Fruit fly (Drosophila melanogaster): ENCODE measurements around the gene CG42556.

DNA sequence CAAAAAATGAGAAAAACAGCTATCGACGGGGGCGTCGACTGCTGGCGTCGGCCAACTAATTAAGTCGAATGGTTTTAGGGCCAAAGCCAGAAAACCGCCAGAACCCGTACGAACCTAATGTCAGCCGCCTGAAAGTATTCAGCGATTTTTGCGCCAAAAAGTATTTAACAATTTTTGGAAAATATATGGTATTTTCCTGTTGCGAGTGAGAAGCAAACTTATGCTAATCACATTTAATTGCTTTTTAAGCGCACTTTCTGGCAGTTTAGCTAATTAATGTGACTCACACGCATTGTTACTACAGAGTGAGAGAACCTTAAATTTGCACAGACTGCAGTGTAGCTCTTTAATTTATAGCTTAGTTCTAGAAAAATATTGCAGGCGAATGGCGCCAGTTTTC, 27.2 kb upstream of the CG42556 start:
- TF ChIP-seq cnc (optimal IDR thresholded peaks at IDR 0.05), result no peak
- TF ChIP-seq CG14711 (tag; optimal IDR thresholded peaks at IDR 0.05), result no peak
- TF ChIP-seq cic (GFP tag; optimal IDR thresholded peaks at IDR 0.05), result no peak
- TF ChIP-seq CG12768 (GFP tag; optimal IDR thresholded peaks at IDR 0.05), result no peak
- TF ChIP-seq CG33017 (tag; optimal IDR thresholded peaks at IDR 0.05), result no peak
- TF ChIP-seq Clk (GFP tag; optimal IDR thresholded peaks at IDR 0.05), result no peak
- no peak for TF ChIP-seq CG1620 (GFP tag; optimal IDR thresholded peaks at IDR 0.05)
- no peak for TF ChIP-seq kay (GFP tag; ENCODE audit: borderline replicate concordance)
- no peak for TF ChIP-seq Hr96 (GFP tag; optimal IDR thresholded peaks at IDR 0.05)
- no peak for TF ChIP-seq CG5204 (GFP tag; optimal IDR thresholded peaks at IDR 0.05)

Measured in whole organism, adult.